Fruit fly (Drosophila melanogaster) whole organism, embryonic: Measurements from ENCODE around the gene Ir94h.

Experiments used
- ATbp ChIP-seq: fragments of 200-800 bp; sonication (Bioruptor generic); optimal IDR thresholded peaks from 2 replicates; lab custom pipeline; 2017; ENCODE audit warnings: missing biosample characterization, mild to moderate bottlenecking, missing genetic modification characterization, missing genetic modification reagents
- Adf1 ChIP-seq: fragments of 200-800 bp; sonication (Bioruptor generic); IDR thresholded peaks from 2 replicates; pipeline ENCODE4 v1.3.6; 2022; ENCODE audit warnings: missing biosample characterization, missing genetic modification characterization
- Blimp-1 ChIP-seq: fragments of 200-800 bp; sonication (Bioruptor generic); optimal IDR thresholded peaks from 3 replicates; lab custom pipeline; 2018; ENCODE audit warnings: missing biosample characterization, missing genetic modification characterization, mild to moderate bottlenecking, moderate library complexity, missing genetic modification reagents
- CG10267 ChIP-seq: fragments of 200-800 bp; sonication (Bioruptor generic); optimal IDR thresholded peaks from 2 replicates; lab custom pipeline; 2018; ENCODE audit warnings: missing biosample characterization, mild to moderate bottlenecking, missing genetic modification characterization, moderate library complexity
- CG10979 ChIP-seq: fragments of 200-800 bp; sonication (Bioruptor generic); optimal IDR thresholded peaks from 2 replicates; lab custom pipeline; 2018; ENCODE audit warnings: missing biosample characterization, mild to moderate bottlenecking, missing genetic modification characterization, moderate library complexity
- CG12299 ChIP-seq: fragments of 200-800 bp; sonication (Bioruptor generic); optimal IDR thresholded peaks from 2 replicates; lab custom pipeline; 2018; ENCODE audit warnings: missing biosample characterization, mild to moderate bottlenecking, missing genetic modification characterization
- CG1529 ChIP-seq: fragments of 200-800 bp; sonication (Bioruptor generic); optimal IDR thresholded peaks from 3 replicates; lab custom pipeline; 2018; ENCODE audit warnings: missing biosample characterization, missing genetic modification characterization
- CG15696 ChIP-seq: fragments of 200-800 bp; sonication (Bioruptor generic); optimal IDR thresholded peaks from 2 replicates; lab custom pipeline; 2019; ENCODE audit warnings: missing biosample characterization, mild to moderate bottlenecking, missing genetic modification characterization, moderate library complexity
- CG2202 ChIP-seq: fragments of 200-800 bp; sonication (Bioruptor generic); optimal IDR thresholded peaks from 2 replicates; lab custom pipeline; 2018; ENCODE audit warnings: missing biosample characterization, mild to moderate bottlenecking, missing genetic modification characterization
- CG31365 ChIP-seq: fragments of 200-800 bp; sonication (Bioruptor generic); optimal IDR thresholded peaks from 2 replicates; lab custom pipeline; 2018; ENCODE audit warnings: missing biosample characterization, mild to moderate bottlenecking, missing genetic modification characterization
- CG32532 ChIP-seq: fragments of 200-800 bp; sonication (Bioruptor generic); IDR thresholded peaks from 2 replicates; pipeline ENCODE4 v1.3.6; 2022; ENCODE audit warnings: missing biosample characterization, missing genetic modification characterization
- CG3847 ChIP-seq: fragments of 200-800 bp; sonication (Bioruptor generic); IDR thresholded peaks from 2 replicates; pipeline ENCODE4 v1.3.6; 2022; ENCODE audit warnings: missing biosample characterization, missing genetic modification characterization
- CG4707 ChIP-seq: fragments of 200-800 bp; sonication (Bioruptor generic); optimal IDR thresholded peaks from 2 replicates; lab custom pipeline; 2018; ENCODE audit warnings: missing biosample characterization, mild to moderate bottlenecking, missing genetic modification characterization, moderate library complexity
- CG4730 ChIP-seq: fragments of 200-800 bp; sonication (Bioruptor generic); IDR thresholded peaks from 2 replicates; pipeline ENCODE4 v1.3.6; 2022; ENCODE audit warnings: missing biosample characterization, missing genetic modification characterization
- CG6254 ChIP-seq: fragments of 200-800 bp; sonication (Bioruptor generic); optimal IDR thresholded peaks from 3 replicates; lab custom pipeline; 2017; ENCODE audit warnings: mild to moderate bottlenecking, missing biosample characterization, missing genetic modification reagents, missing genetic modification characterization
- CG7745 ChIP-seq: fragments of 200-800 bp; sonication (Bioruptor generic); optimal IDR thresholded peaks from 2 replicates; lab custom pipeline; 2018; ENCODE audit warnings: missing biosample characterization, mild to moderate bottlenecking, missing genetic modification characterization, moderate library complexity
- CG7987 ChIP-seq: fragments of 200-800 bp; sonication (Bioruptor generic); optimal IDR thresholded peaks from 2 replicates; lab custom pipeline; 2018; ENCODE audit warnings: missing biosample characterization, mild to moderate bottlenecking, missing genetic modification characterization, moderate library complexity
- CG8388 ChIP-seq: fragments of 200-800 bp; sonication (Bioruptor generic); optimal IDR thresholded peaks from 2 replicates; lab custom pipeline; 2019; ENCODE audit warnings: missing biosample characterization, mild to moderate bottlenecking, missing genetic modification characterization, moderate library complexity
- CG9876 ChIP-seq: fragments of 200-800 bp; sonication (Bioruptor generic); optimal IDR thresholded peaks from 2 replicates; lab custom pipeline; 2016; ENCODE audit warnings: missing biosample characterization, missing genetic modification characterization
- Chrac-16 ChIP-seq: fragments of 200-800 bp; sonication (Bioruptor generic); optimal IDR thresholded peaks from 3 replicates; lab custom pipeline; 2016; ENCODE audit warnings: missing biosample characterization, missing genetic modification characterization
- Deaf1 ChIP-seq: fragments of 200-800 bp; optimal IDR thresholded peaks from 3 replicates; lab custom pipeline; 2019; ENCODE audit warnings: missing biosample characterization, mild to moderate bottlenecking, missing genetic modification characterization, moderate library complexity
- Doc3 ChIP-seq: fragments of 200-800 bp; sonication (Bioruptor generic); IDR thresholded peaks from 3 replicates; pipeline ENCODE4 v1.3.6; 2022; ENCODE audit warnings: missing biosample characterization, missing genetic modification characterization; ENCODE audit not compliant: partially characterized antibody
- HmgZ ChIP-seq: fragments of 200-800 bp; sonication (Bioruptor generic); optimal IDR thresholded peaks from 2 replicates; lab custom pipeline; 2018; ENCODE audit warnings: missing biosample characterization, mild to moderate bottlenecking, missing genetic modification characterization
- Hr78 ChIP-seq, 2 experiments: fragments of 200-800 bp in 1 of 2; fragments of >200 bp in 1 of 2; sonication (Bioruptor generic) in 1 of 2; optimal IDR thresholded peaks; 2 replicates each; lab custom pipeline; 2017 to 2019; ENCODE audit warnings: missing biosample characterization in 2 of 2, missing genetic modification characterization in 2 of 2, mild to moderate bottlenecking in 1 of 2, moderate library complexity in 1 of 2
- Lpt ChIP-seq: fragments of >200 bp; optimal IDR thresholded peaks from 2 replicates; lab custom pipeline; 2018; ENCODE audit warnings: missing biosample characterization, missing genetic modification characterization
- Myb ChIP-seq: fragments of 200-800 bp; sonication (Bioruptor generic); optimal IDR thresholded peaks from 2 replicates; lab custom pipeline; 2016; ENCODE audit warnings: missing biosample characterization, missing genetic modification characterization
- NC2β ChIP-seq: fragments of 200-800 bp; sonication (Bioruptor generic); optimal IDR thresholded peaks from 2 replicates; lab custom pipeline; 2016; ENCODE audit warnings: missing biosample characterization, missing genetic modification characterization
- NK7.1 ChIP-seq: fragments of 200-800 bp; sonication (Bioruptor generic); optimal IDR thresholded peaks from 3 replicates; lab custom pipeline; 2016; ENCODE audit warnings: missing biosample characterization, missing genetic modification characterization
- Oli ChIP-seq: fragments of 200-800 bp; sonication (Bioruptor generic); optimal IDR thresholded peaks from 2 replicates; lab custom pipeline; 2018; ENCODE audit warnings: missing biosample characterization, mild to moderate bottlenecking, missing genetic modification characterization, moderate library complexity
- Sry-δ ChIP-seq: fragments of 200-800 bp; sonication (Bioruptor generic); optimal IDR thresholded peaks from 2 replicates; lab custom pipeline; 2016; ENCODE audit warnings: missing biosample characterization, missing genetic modification characterization
- Trl ChIP-seq, 3 experiments: fragments of >200 bp in 2 of 3; fragments of 200-800 bp in 1 of 3; sonication (Bioruptor generic) in 1 of 3; optimal IDR thresholded peaks; 2 replicates in 1 of 3; 3 replicates in 2 of 3; lab custom pipeline; 2016 to 2017; ENCODE audit warnings: missing biosample characterization in 1 of 3, missing genetic modification characterization in 1 of 3
- Xbp1 ChIP-seq: fragments of 200-800 bp; sonication (Bioruptor generic); optimal IDR thresholded peaks from 3 replicates; lab custom pipeline; 2016; ENCODE audit warnings: missing biosample characterization, mild to moderate bottlenecking, missing genetic modification characterization
- ara ChIP-seq: fragments of 200-800 bp; sonication (Bioruptor generic); IDR thresholded peaks from 2 replicates; pipeline ENCODE4 v1.3.6; 2022; ENCODE audit warnings: missing biosample characterization, missing genetic modification characterization
- ato ChIP-seq: fragments of 200-800 bp; sonication (Bioruptor generic); IDR thresholded peaks from 2 replicates; pipeline ENCODE4 v1.3.6; 2022; ENCODE audit warnings: missing biosample characterization, missing genetic modification characterization; ENCODE audit not compliant: partially characterized antibody
- crc ChIP-seq: fragments of 200-800 bp; sonication (Bioruptor generic); optimal IDR thresholded peaks from 2 replicates; lab custom pipeline; 2016; ENCODE audit warnings: missing biosample characterization, missing genetic modification characterization
- dpn ChIP-seq, 2 experiments: fragments of 200-800 bp; sonication (Bioruptor generic); optimal IDR thresholded peaks; 3 replicates each; lab custom pipeline; 2016; ENCODE audit warnings: missing biosample characterization in 2 of 2, missing genetic modification characterization in 2 of 2
- gsb-n ChIP-seq: fragments of 200-800 bp; sonication (Bioruptor generic); optimal IDR thresholded peaks from 3 replicates; lab custom pipeline; 2018; ENCODE audit warnings: missing biosample characterization, mild to moderate bottlenecking, missing genetic modification characterization
- knrl ChIP-seq: fragments of 200-800 bp; sonication (Bioruptor generic); IDR thresholded peaks from 3 replicates; pipeline ENCODE4 v1.3.6; 2022; ENCODE audit warnings: missing biosample characterization, missing genetic modification characterization; ENCODE audit not compliant: partially characterized antibody
- oc ChIP-seq: fragments of 200-800 bp; sonication (Bioruptor generic); optimal IDR thresholded peaks from 2 replicates; lab custom pipeline; 2018; ENCODE audit warnings: missing biosample characterization, mild to moderate bottlenecking, missing genetic modification characterization, moderate library complexity
- odd ChIP-seq: fragments of 200-800 bp; sonication (Bioruptor generic); optimal IDR thresholded peaks from 2 replicates; lab custom pipeline; 2017; ENCODE audit warnings: missing biosample characterization, mild to moderate bottlenecking, missing genetic modification characterization
- pan ChIP-seq, 4 experiments: fragments of >200 bp in 3 of 4; fragments of 200-800 bp in 1 of 4; sonication (Bioruptor generic) in 1 of 4; optimal IDR thresholded peaks in 3 of 4; IDR thresholded peaks in 1 of 4; 2 replicates each; pipeline versions ENCODE4 v1.3.6 to Lab custom; 2017 to 2022; ENCODE audit warnings: missing biosample characterization in 2 of 4, missing genetic modification characterization in 2 of 4, mixed read lengths in 1 of 4
- pb ChIP-seq: fragments of 200-800 bp; sonication (Bioruptor generic); optimal IDR thresholded peaks from 3 replicates; lab custom pipeline; 2016; ENCODE audit warnings: missing biosample characterization, missing genetic modification characterization
- peb ChIP-seq: fragments of 200-800 bp; sonication (Bioruptor generic); IDR thresholded peaks from 2 replicates; pipeline ENCODE4 v1.3.6; 2022; ENCODE audit warnings: missing biosample characterization, missing genetic modification characterization
- tgo ChIP-seq: fragments of 200-800 bp; sonication (Bioruptor generic); IDR thresholded peaks from 3 replicates; pipeline ENCODE4 v1.3.6; 2022; ENCODE audit warnings: missing biosample characterization, missing genetic modification characterization
- tll ChIP-seq, 2 experiments: fragments of 200-800 bp in 1 of 2; fragments of >200 bp in 1 of 2; sonication (Bioruptor generic) in 1 of 2; optimal IDR thresholded peaks; 2 replicates each; lab custom pipeline; 2017 to 2019; ENCODE audit warnings: missing biosample characterization in 2 of 2, missing genetic modification characterization in 2 of 2, mild to moderate bottlenecking in 1 of 2, moderate library complexity in 1 of 2
- trem ChIP-seq: fragments of 200-800 bp; optimal IDR thresholded peaks from 3 replicates; lab custom pipeline; 2019; ENCODE audit warnings: missing biosample characterization, mild to moderate bottlenecking, missing genetic modification characterization, moderate library complexity
- tup ChIP-seq: fragments of 200-800 bp; sonication (Bioruptor generic); optimal IDR thresholded peaks from 2 replicates; lab custom pipeline; 2016; ENCODE audit warnings: missing biosample characterization, mild to moderate bottlenecking, missing genetic modification characterization, moderate library complexity
- zfh1 ChIP-seq: fragments of 200-800 bp; sonication (Bioruptor generic); IDR thresholded peaks from 3 replicates; pipeline ENCODE4 v1.3.6; 2022; ENCODE audit warnings: missing biosample characterization, missing genetic modification characterization

Gene Ir94h

DNA sequence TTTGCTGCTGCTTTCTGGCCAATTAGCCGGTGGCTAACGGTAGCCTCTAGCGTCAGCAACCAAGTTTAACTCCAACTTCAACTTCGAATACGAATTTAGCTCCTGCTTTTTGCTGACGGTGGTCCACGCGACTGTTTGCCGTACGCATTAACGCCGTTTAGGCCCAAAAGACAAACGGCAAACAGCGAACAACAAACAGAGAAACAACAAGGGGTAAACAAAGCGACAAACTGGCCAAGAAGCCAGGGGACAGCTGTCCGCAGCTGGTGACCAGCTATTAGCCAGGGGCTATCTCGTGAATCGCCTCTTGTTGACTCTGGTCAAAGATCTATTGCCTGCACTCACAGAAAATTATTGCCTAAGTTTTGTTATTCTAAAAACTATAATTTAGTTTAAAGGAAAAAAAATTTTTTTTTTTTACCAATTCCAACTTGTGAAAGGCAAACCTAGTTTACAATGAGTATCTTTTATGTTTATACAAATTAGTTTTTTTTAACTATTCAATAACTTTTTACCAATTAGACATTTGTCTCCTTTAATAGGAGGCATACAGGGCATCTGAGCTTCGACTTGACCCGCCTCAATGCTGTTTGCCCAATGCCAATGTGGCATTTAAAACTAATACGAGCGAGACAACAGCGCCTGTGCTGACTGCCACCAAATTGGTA lies 41.9 kb upstream of the Ir94h start:
- TF ChIP-seq Chrac-16 (GFP tag; lab: Kevin White, UChicago), result no peak
- TF ChIP-seq odd (GFP tag; lab: Kevin White, UChicago), result peak; percentile 41
- no peak for TF ChIP-seq tll (GFP tag; optimal IDR thresholded peaks at IDR 0.05; lab: Kevin White, UChicago)
- TF ChIP-seq CG8388 (GFP tag; lab: Kevin White, UChicago), result no peak
- no peak for TF ChIP-seq dpn (GFP tag; optimal IDR thresholded peaks at IDR 0.05; lab: Kevin White, UChicago)
- TF ChIP-seq ara, result peak; percentile 41
- TF ChIP-seq pb, result no peak
- TF ChIP-seq knrl (GFP tag; lab: Robert Waterston, UW), result no peak
- TF ChIP-seq zfh1 (GFP tag; lab: Robert Waterston, UW), result peak; percentile 21; the same call in 1 of the 3 replicates
- no peak for TF ChIP-seq Sry-δ (GFP tag; lab: Kevin White, UChicago)
- no peak for TF ChIP-seq Hr78 (GFP tag; optimal IDR thresholded peaks at IDR 0.05; lab: Kevin White, UChicago)
- TF ChIP-seq trem (tag; lab: Kevin White, UChicago), result no peak
- TF ChIP-seq CG15696 (tag; lab: Kevin White, UChicago), result peak; percentile 36
- TF ChIP-seq CG1529 (GFP tag; lab: Kevin White, UChicago), result no peak
- TF ChIP-seq NC2β (GFP tag; lab: Kevin White, UChicago), result no peak
- TF ChIP-seq gsb-n (tag; lab: Kevin White, UChicago), result no peak
- no peak for TF ChIP-seq tgo (GFP tag; lab: Robert Waterston, UW)
- no peak for TF ChIP-seq CG9876 (GFP tag; lab: Kevin White, UChicago)
- TF ChIP-seq CG31365 (tag; lab: Kevin White, UChicago), result peak; percentile 20
- TF ChIP-seq Lpt, result no peak
- peak; percentile 17 for TF ChIP-seq CG4707 (GFP tag; lab: Kevin White, UChicago)
- peak; percentile 82 for TF ChIP-seq ATbp (GFP tag; lab: Kevin White, UChicago)
- TF ChIP-seq ato (GFP tag; lab: Robert Waterston, UW), result no peak
- TF ChIP-seq Blimp-1 (GFP tag; lab: Kevin White, UChicago), result peak; percentile 22
- no peak for TF ChIP-seq Deaf1 (tag; lab: Kevin White, UChicago)
- TF ChIP-seq HmgZ (tag; lab: Kevin White, UChicago), result no peak
- no peak for TF ChIP-seq peb (GFP tag; lab: Robert Waterston, UW)
- no peak for TF ChIP-seq pan (optimal IDR thresholded peaks at IDR 0.05; lab: Kevin White, UChicago)
- peak in 1 of 2 experiments; percentile 45 for TF ChIP-seq pan (GFP tag; optimal IDR thresholded peaks at IDR 0.05 in 1 of 2, IDR thresholded peaks at IDR 0.05 in 1 of 2)
- no peak for TF ChIP-seq oc
- TF ChIP-seq crc (GFP tag; lab: Kevin White, UChicago), result no peak
- TF ChIP-seq CG7745, result no peak
- TF ChIP-seq NK7.1 (GFP tag; lab: Kevin White, UChicago), result no peak
- peak; percentile 41 for TF ChIP-seq CG7987 (GFP tag; lab: Kevin White, UChicago)
- TF ChIP-seq Xbp1 (GFP tag; lab: Kevin White, UChicago), result peak; percentile 6
- no peak for TF ChIP-seq CG6254 (GFP tag; lab: Kevin White, UChicago)
- TF ChIP-seq CG2202 (tag; lab: Kevin White, UChicago), result no peak
- no peak for TF ChIP-seq Trl (optimal IDR thresholded peaks at IDR 0.05; lab: Kevin White, UChicago)
- peak; percentile 6 for TF ChIP-seq Trl (GFP tag; optimal IDR thresholded peaks at IDR 0.05; lab: Kevin White, UChicago)
- TF ChIP-seq CG3847 (GFP tag; lab: Robert Waterston, UW), result no peak
- no peak for TF ChIP-seq Adf1
- no peak for TF ChIP-seq CG4730 (GFP tag; lab: Robert Waterston, UW)
- no peak for TF ChIP-seq CG12299
- peak; percentile 10 for TF ChIP-seq Oli (tag; lab: Kevin White, UChicago)
- TF ChIP-seq CG10267 (tag; lab: Kevin White, UChicago), result no peak
- no peak for TF ChIP-seq CG32532 (GFP tag; lab: Robert Waterston, UW)
- no peak for TF ChIP-seq tup (GFP tag; lab: Kevin White, UChicago)
- TF ChIP-seq CG10979 (tag; lab: Kevin White, UChicago), result no peak
- no peak for TF ChIP-seq Myb
- no peak for TF ChIP-seq Doc3 (GFP tag; lab: Robert Waterston, UW)
